Worm (Caenorhabditis elegans) whole organism, L4/young adult: ENCODE data around the gene lsy-27.

ENCODE experiments used
- W03F9.2 ChIP-seq: fragments of 150-350 bp; optimal IDR thresholded peaks from 2 replicates; lab custom pipeline; 2014; ENCODE audit warnings: missing biosample characterization, missing genetic modification characterization
- dao-5 ChIP-seq: sonication (generic microtip); optimal IDR thresholded peaks from 2 replicates; lab custom pipeline; 2016; ENCODE audit warnings: missing genotype, missing genetic modification characterization, moderate library complexity, missing compliant biosample characterization
- him-1 ChIP-seq: sonication (generic microtip); optimal IDR thresholded peaks from 2 replicates; lab custom pipeline; 2016; ENCODE audit warnings: missing genotype, missing genetic modification reagents, missing genetic modification characterization, missing compliant biosample characterization

DNA sequence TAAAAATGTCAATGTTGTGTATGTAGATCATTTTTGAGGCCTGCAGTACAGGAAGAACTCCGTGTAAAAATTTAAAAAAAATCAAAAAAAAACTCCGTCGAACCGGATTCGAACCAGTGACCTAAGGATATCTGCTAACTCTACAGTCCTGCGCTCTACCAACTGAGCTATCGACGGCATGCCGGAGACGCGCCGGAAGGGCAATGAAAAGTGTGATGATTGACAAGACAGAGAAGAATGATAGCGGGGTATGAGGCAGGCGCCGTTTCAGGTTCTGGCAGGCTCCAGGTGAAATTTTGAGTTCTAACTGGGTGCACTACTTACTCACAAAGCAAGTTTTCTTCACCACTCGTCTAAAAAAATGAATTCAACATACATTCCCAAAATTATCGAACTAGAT is 32.2 kb downstream of the lsy-27 start, which contains the start of gene srz-58:
- no peak for TF ChIP-seq W03F9.2 (tag; lab: Kevin White, UChicago)
- TF ChIP-seq him-1 (tag; lab: Kevin White, UChicago), result no peak
- no peak for TF ChIP-seq dao-5 (tag; lab: Kevin White, UChicago)
